Worm (Caenorhabditis elegans): ENCODE data around the gene T24H10.4.

T24H10.4 gene

ce11 chrII:9100798-9101197 is 8.5 kb upstream of the T24H10.4 start, which contains the start of gene T24H10.5:
TSS of gene T24H10.5 (plus strand) at chrII:9101098.
- no peak for TF ChIP-seq elt-1 (tag; optimal IDR thresholded peaks at IDR 0.05)
- TF ChIP-seq tbx-2 (tag; optimal IDR thresholded peaks at IDR 0.05) = no peak
- no peak for TF ChIP-seq nhr-237 (tag; optimal IDR thresholded peaks at IDR 0.05)
- no peak for TF ChIP-seq ztf-4 (tag; optimal IDR thresholded peaks at IDR 0.05)
- TF ChIP-seq mdl-1 (tag; optimal IDR thresholded peaks at IDR 0.05) = no peak
- no peak for TF ChIP-seq zag-1 (tag; optimal IDR thresholded peaks at IDR 0.05)
- TF ChIP-seq R02D3.7 (tag; optimal IDR thresholded peaks at IDR 0.05) = no peak
- no peak for TF ChIP-seq ceh-16 (tag; optimal IDR thresholded peaks at IDR 0.05)
- TF ChIP-seq nhr-25 (tag; optimal IDR thresholded peaks at IDR 0.05) = no peak
- TF ChIP-seq ceh-82 (tag; optimal IDR thresholded peaks at IDR 0.05) = no peak
- TF ChIP-seq ZK546.5 (tag; optimal IDR thresholded peaks at IDR 0.05) = no peak
- TF ChIP-seq fos-1 (tag; optimal IDR thresholded peaks at IDR 0.05) = no peak
- no peak for TF ChIP-seq snpc-4 (tag; optimal IDR thresholded peaks at IDR 0.05)
- TF ChIP-seq nhr-43 (tag; optimal IDR thresholded peaks at IDR 0.05; ENCODE audit: poor library complexity, severe bottlenecking) = no peak
- TF ChIP-seq nhr-67 (tag; optimal IDR thresholded peaks at IDR 0.05) = no peak

DNA sequence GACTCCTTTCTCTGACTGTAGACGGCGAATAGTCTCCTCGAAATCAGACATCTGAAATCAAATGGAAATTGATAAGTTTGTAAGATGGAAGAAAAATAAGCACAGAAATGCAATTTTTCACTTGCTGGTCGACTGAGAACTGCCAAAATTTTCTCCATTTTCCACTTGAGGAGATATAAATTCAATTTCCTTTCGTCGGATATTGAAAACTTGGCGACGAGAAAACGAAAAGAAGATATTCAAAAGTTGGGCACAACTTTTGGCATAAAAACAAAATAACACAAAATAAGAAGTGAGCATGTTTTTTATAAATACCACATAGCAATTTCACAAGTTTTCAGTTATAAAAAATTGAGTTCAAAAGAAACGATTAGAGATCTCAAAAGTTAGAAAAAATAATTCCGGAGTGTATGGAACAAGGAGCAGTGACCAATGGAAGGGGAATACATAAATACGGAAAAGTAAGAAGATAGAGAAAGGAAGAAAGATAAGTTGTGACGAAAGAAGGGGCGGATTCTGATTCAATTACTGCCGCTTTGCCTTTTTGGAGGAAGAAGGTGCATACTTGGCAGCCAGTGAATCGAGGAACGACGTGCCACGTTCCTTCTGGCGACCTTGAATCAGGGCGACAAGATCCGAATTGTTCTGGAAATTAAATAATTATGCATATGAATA is 2.1 kb upstream of the T24H10.4 start, which contains the start of gene dyrb-1:
dyrb-1 (minus strand) TSS at position 51 of the 675 bp plus-strand sequence.
- TF ChIP-seq lin-39 (tag; optimal IDR thresholded peaks at IDR 0.05) (no peak), fkh-10 (GFP tag; optimal IDR thresholded peaks at IDR 0.05) (no peak), zag-1 (tag; optimal IDR thresholded peaks at IDR 0.05) (no peak), elt-3 (tag; optimal IDR thresholded peaks at IDR 0.05) (no peak), nhr-67 (tag; optimal IDR thresholded peaks at IDR 0.05) (no peak), hmg-11 (tag; optimal IDR thresholded peaks at IDR 0.05) (no peak), ceh-28 (tag; optimal IDR thresholded peaks at IDR 0.05) (no peak), fkh-2 (tag; optimal IDR thresholded peaks at IDR 0.05) (no peak), nhr-76 (tag; optimal IDR thresholded peaks at IDR 0.05) (no peak), unc-39 (tag; optimal IDR thresholded peaks at IDR 0.05) (no peak), pha-4 (tag; optimal IDR thresholded peaks at IDR 0.05) (no peak), mdl-1 (tag; optimal IDR thresholded peaks at IDR 0.05) (no peak), ztf-11 (tag; optimal IDR thresholded peaks at IDR 0.05) (no peak), ama-1 (optimal IDR thresholded peaks at IDR 0.05) (no peak), unc-62 (GFP tag; optimal IDR thresholded peaks at IDR 0.05) (no peak), nfya-1 (tag; optimal IDR thresholded peaks at IDR 0.05; ENCODE audit: insufficient read depth) (no peak), jun-1 (tag; optimal IDR thresholded peaks at IDR 0.05) (no peak)

- TF ChIP-seq R02D3.7 (tag; optimal IDR thresholded peaks at IDR 0.05) (no peak), unc-39 (tag; optimal IDR thresholded peaks at IDR 0.05) (no peak), egl-27 (tag; optimal IDR thresholded peaks at IDR 0.05) (no peak), fos-1 (tag; optimal IDR thresholded peaks at IDR 0.05) (no peak), nhr-28 (tag; optimal IDR thresholded peaks at IDR 0.05) (no peak), nfya-1 (tag; optimal IDR thresholded peaks at IDR 0.05; ENCODE audit: insufficient read depth) (peak; percentile 50), ceh-28 (tag; optimal IDR thresholded peaks at IDR 0.05) (no peak), nhr-11 (tag; optimal IDR thresholded peaks at IDR 0.05) (no peak), ceh-9 (tag; optimal IDR thresholded peaks at IDR 0.05) (no peak), pqm-1 (tag; optimal IDR thresholded peaks at IDR 0.05) (no peak), ceh-16 (tag; optimal IDR thresholded peaks at IDR 0.05) (no peak), zag-1 (tag; optimal IDR thresholded peaks at IDR 0.05) (no peak), sea-2 (GFP tag; optimal IDR thresholded peaks at IDR 0.05) (no peak), elt-1 (tag; optimal IDR thresholded peaks at IDR 0.05) (no peak), aly-2 (tag; optimal IDR thresholded peaks at IDR 0.05) (no peak), pha-4 (tag; optimal IDR thresholded peaks at IDR 0.05) (peak; percentile 45), daf-12 (tag; optimal IDR thresholded peaks at IDR 0.05) (no peak), hmg-11 (tag; optimal IDR thresholded peaks at IDR 0.05) (no peak), nhr-237 (tag; optimal IDR thresholded peaks at IDR 0.05) (no peak), egl-5 (tag; optimal IDR thresholded peaks at IDR 0.05) (no peak), lin-15B (tag; optimal IDR thresholded peaks at IDR 0.05) (peak; percentile 35), jun-1 (tag; optimal IDR thresholded peaks at IDR 0.05) (no peak), nhr-43 (tag; optimal IDR thresholded peaks at IDR 0.05; ENCODE audit: poor library complexity, severe bottlenecking) (no peak), fkh-10 (GFP tag; optimal IDR thresholded peaks at IDR 0.05) (no peak), nhr-77 (tag; optimal IDR thresholded peaks at IDR 0.05) (no peak), mml-1 (tag; optimal IDR thresholded peaks at IDR 0.05) (no peak), ama-1 (optimal IDR thresholded peaks at IDR 0.05) (no peak), nhr-25 (tag; optimal IDR thresholded peaks at IDR 0.05) (peak; percentile 16), lin-39 (tag; optimal IDR thresholded peaks at IDR 0.05) (peak; percentile 15), eor-1 (tag; optimal IDR thresholded peaks at IDR 0.05) (no peak), lsy-12 (tag; optimal IDR thresholded peaks at IDR 0.05) (no peak), elt-2 (tag; optimal IDR thresholded peaks at IDR 0.05) (no peak), skn-1 (tag; optimal IDR thresholded peaks at IDR 0.05) (peak; percentile 28), ZK546.5 (tag; optimal IDR thresholded peaks at IDR 0.05) (no peak), ceh-82 (tag; optimal IDR thresholded peaks at IDR 0.05) (no peak), nhr-12 (tag; optimal IDR thresholded peaks at IDR 0.05) (no peak)
These were observed 891 bp upstream of the T24H10.4 start, which contains the start of gene dnj-23 for ce11 chrII:9108443-9108842. TSS of gene dnj-23 (minus strand) at chrII:9108600.
